Fruit fly (Drosophila melanogaster) S2 (cell line): Measurements from ENCODE around the gene CG16824.

ENCODE experiments used
- CG8478 ChIP-seq: fragments of >200 bp; optimal IDR thresholded peaks from 2 replicates; lab custom pipeline; 2018
- CTCF ChIP-seq, 2 experiments: fragments of >200 bp; optimal IDR thresholded peaks; 2 replicates each; lab custom pipeline; 2018

DNA sequence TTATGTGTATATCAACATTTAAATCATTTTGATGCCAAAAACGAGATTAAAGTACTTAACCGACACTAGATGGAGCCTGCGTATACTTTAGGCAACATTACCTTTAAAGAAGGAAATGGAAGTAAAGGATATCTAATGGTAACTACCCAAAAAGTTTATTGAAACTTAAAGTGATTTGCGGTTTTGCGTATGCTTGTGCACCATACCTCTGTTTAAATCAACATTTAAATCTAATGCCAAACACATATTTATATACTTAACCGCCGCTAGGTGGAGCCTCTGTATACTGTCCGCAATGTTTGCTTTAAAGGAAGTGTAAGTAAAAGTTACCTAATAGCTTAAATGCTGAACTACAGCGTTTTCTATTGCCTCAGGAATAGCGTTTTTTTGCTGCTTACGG is 33.0 kb downstream of the CG16824 start:
- TF ChIP-seq CG8478 (no peak), CTCF (optimal IDR thresholded peaks at IDR 0.05; lab: Kevin White, UChicago) (peak; percentile 61 to 71)
